Fruit fly (Drosophila melanogaster) whole organism, wandering third instar larva: ENCODE results near the gene CG33307.

ENCODE experiments used
- CG32264 ChIP-seq: fragments of 200-800 bp; sonication (Bioruptor generic); optimal IDR thresholded peaks from 2 replicates; lab custom pipeline; 2016; ENCODE audit warnings: missing biosample characterization, missing genetic modification characterization
- CG9705 ChIP-seq: fragments of 200-800 bp; sonication (Bioruptor generic); optimal IDR thresholded peaks from 2 replicates; lab custom pipeline; 2018; ENCODE audit warnings: missing biosample characterization, mild to moderate bottlenecking, missing genetic modification characterization
- Dfd ChIP-seq: fragments of >200 bp; optimal IDR thresholded peaks from 2 replicates; lab custom pipeline; 2017; ENCODE audit warnings: missing biosample characterization, missing genetic modification characterization
- Dif ChIP-seq: fragments of 200-275, 200-300 bp; sonication (Bioruptor generic); optimal IDR thresholded peaks from 2 replicates; lab custom pipeline; 2018; ENCODE audit warnings: missing biosample characterization, missing genetic modification characterization; ENCODE audit not compliant: partially characterized antibody
- GATAd ChIP-seq: sonication (Bioruptor generic); optimal IDR thresholded peaks from 2 replicates; lab custom pipeline; 2016; ENCODE audit warnings: missing biosample characterization, missing genetic modification characterization
- HLH106 ChIP-seq: fragments of 200-800 bp; optimal IDR thresholded peaks from 3 replicates; lab custom pipeline; 2019; ENCODE audit warnings: missing biosample characterization, mild to moderate bottlenecking, missing genetic modification characterization, moderate library complexity
- Hnf4 ChIP-seq: fragments of 200-800 bp; sonication (Bioruptor generic); optimal IDR thresholded peaks from 2 replicates; lab custom pipeline; 2016; ENCODE audit warnings: missing biosample characterization, mild to moderate bottlenecking, missing genetic modification characterization
- Jra ChIP-seq: sonication (Bioruptor generic); optimal IDR thresholded peaks from 2 replicates; lab custom pipeline; 2016; ENCODE audit warnings: missing biosample characterization, missing genetic modification characterization
- Mio ChIP-seq: sonication (Bioruptor generic); optimal IDR thresholded peaks from 2 replicates; lab custom pipeline; 2016; ENCODE audit warnings: missing biosample characterization, missing genetic modification characterization
- Myc ChIP-seq: fragments of >200 bp; optimal IDR thresholded peaks from 2 replicates; lab custom pipeline; 2017
- N ChIP-seq: fragments of >200 bp; optimal IDR thresholded peaks from 2 replicates; lab custom pipeline; 2018; ENCODE audit warnings: missing biosample characterization, missing external identifiers, missing genetic modification characterization
- Rel ChIP-seq, 2 experiments: fragments of 200-800 bp; sonication (Bioruptor generic) in 1 of 2; optimal IDR thresholded peaks; 2 replicates in 1 of 2; 3 replicates in 1 of 2; lab custom pipeline; 2016 to 2019; ENCODE audit warnings: mild to moderate bottlenecking in 2 of 2, missing biosample characterization in 2 of 2, missing genetic modification characterization in 2 of 2, moderate library complexity in 1 of 2
- Sp1 ChIP-seq: fragments of 200-800 bp; sonication (Bioruptor generic); optimal IDR thresholded peaks from 3 replicates; lab custom pipeline; 2019; ENCODE audit warnings: missing biosample characterization, mild to moderate bottlenecking, missing genetic modification characterization, moderate library complexity
- Vsx2 ChIP-seq: fragments of 200-300, 225-300 bp; sonication (Bioruptor generic); optimal IDR thresholded peaks from 2 replicates; lab custom pipeline; 2018; ENCODE audit warnings: missing biosample characterization, missing genetic modification characterization; ENCODE audit not compliant: partially characterized antibody
- br ChIP-seq: fragments of 200-800 bp; sonication (Bioruptor generic); optimal IDR thresholded peaks from 2 replicates; lab custom pipeline; 2016; ENCODE audit warnings: missing biosample characterization, missing genetic modification characterization
- dl ChIP-seq, 2 experiments: fragments of 175-275, 200-275 bp in 1 of 2; fragments of 200-275 bp in 1 of 2; sonication (Bioruptor generic); optimal IDR thresholded peaks; lab custom pipeline; 2018; ENCODE audit warnings: mild to moderate bottlenecking in 2 of 2, missing biosample characterization in 2 of 2, missing genetic modification characterization in 2 of 2, moderate library complexity in 2 of 2; ENCODE audit not compliant: partially characterized antibody in 2 of 2, insufficient read depth in 1 of 2
- dmrt93B ChIP-seq: fragments of 200-800 bp; sonication (Bioruptor generic); optimal IDR thresholded peaks from 2 replicates; lab custom pipeline; 2018; ENCODE audit warnings: missing biosample characterization, mild to moderate bottlenecking, missing genetic modification characterization
- foxo ChIP-seq, 2 experiments: fragments of 200-800 bp; sonication (Bioruptor generic); optimal IDR thresholded peaks; 2 replicates in 1 of 2; 3 replicates in 1 of 2; lab custom pipeline; 2016 to 2017; ENCODE audit warnings: missing biosample characterization in 2 of 2, missing genetic modification characterization in 2 of 2
- fru ChIP-seq: fragments of 200-800 bp; sonication (Bioruptor generic); optimal IDR thresholded peaks from 3 replicates; lab custom pipeline; 2016; ENCODE audit warnings: missing biosample characterization, mild to moderate bottlenecking, missing genetic modification characterization
- h ChIP-seq: fragments of 200-800 bp; sonication (Bioruptor generic); optimal IDR thresholded peaks from 3 replicates; lab custom pipeline; 2016; ENCODE audit warnings: missing biosample characterization, mild to moderate bottlenecking, missing genetic modification characterization
- jim ChIP-seq: fragments of 175-275, 200-325 bp; sonication (Bioruptor generic); optimal IDR thresholded peaks from 2 replicates; lab custom pipeline; 2016; ENCODE audit warnings: missing biosample characterization, mild to moderate bottlenecking, missing genetic modification characterization
- lola ChIP-seq: fragments of >200 bp; optimal IDR thresholded peaks from 2 replicates; lab custom pipeline; 2017; ENCODE audit warnings: missing biosample characterization, missing genetic modification characterization
- pan ChIP-seq: fragments of >200 bp; optimal IDR thresholded peaks from 2 replicates; lab custom pipeline; 2017
- psq ChIP-seq: fragments of 200-800 bp; sonication (Bioruptor generic); optimal IDR thresholded peaks from 3 replicates; lab custom pipeline; 2017; ENCODE audit warnings: missing biosample characterization, mild to moderate bottlenecking, missing genetic modification characterization, moderate library complexity
- rgr ChIP-seq: fragments of 200-800 bp; sonication (Bioruptor generic); optimal IDR thresholded peaks from 3 replicates; lab custom pipeline; 2016; ENCODE audit warnings: missing biosample characterization, mild to moderate bottlenecking, missing genetic modification characterization
- sage ChIP-seq: fragments of 200-800 bp; sonication (Bioruptor generic); optimal IDR thresholded peaks from 2 replicates; lab custom pipeline; 2016; ENCODE audit warnings: missing biosample characterization, mild to moderate bottlenecking, missing genetic modification characterization
- sv ChIP-seq: fragments of 200-800 bp; sonication (Bioruptor generic); optimal IDR thresholded peaks from 3 replicates; lab custom pipeline; 2016; ENCODE audit warnings: missing biosample characterization, missing genetic modification characterization
- tai ChIP-seq: sonication (Bioruptor generic); optimal IDR thresholded peaks from 2 replicates; lab custom pipeline; 2016; ENCODE audit warnings: missing biosample characterization, missing genetic modification characterization
- usp ChIP-seq: fragments of >200 bp; optimal IDR thresholded peaks from 2 replicates; lab custom pipeline; 2017; ENCODE audit warnings: missing biosample characterization, missing genetic modification characterization
- woc ChIP-seq: sonication (Bioruptor generic); optimal IDR thresholded peaks from 2 replicates; lab custom pipeline; 2016; ENCODE audit warnings: missing biosample characterization, mild to moderate bottlenecking, missing genetic modification characterization

CG33307 gene

dm6 chr2L:13841508-13841907, at the start of gene CG33307:
Gene CG33307 (minus strand): TSS chr2L:13841520.
- TF ChIP-seq HLH106 (tag; lab: Kevin White, UChicago) = no peak
- TF ChIP-seq Myc (lab: Kevin White, UChicago) = no peak
- TF ChIP-seq dl (GFP tag; optimal IDR thresholded peaks at IDR 0.05; lab: Kevin White, UChicago; ENCODE audit: insufficient read depth in 1 of 2, partially characterized antibody in 2 of 2) = no peak

- TF ChIP-seq usp = no peak
- TF ChIP-seq woc (GFP tag; lab: Kevin White, UChicago) = no peak
- no peak for TF ChIP-seq Mio (GFP tag; lab: Kevin White, UChicago)
- TF ChIP-seq jim (GFP tag; lab: Kevin White, UChicago) = no peak
- no peak for TF ChIP-seq Hnf4 (GFP tag; lab: Kevin White, UChicago)
- TF ChIP-seq CG9705 (GFP tag; lab: Kevin White, UChicago) = no peak
These were observed 48.6 kb upstream of the CG33307 start for dm6 chr2L:13889934-13890333.

dm6 chr2L:13886326-13887073, 45.2 kb upstream of the CG33307 start:
- peak; percentile 4 for TF ChIP-seq Sp1 (GFP tag; lab: Kevin White, UChicago)
- no peak for TF ChIP-seq sv
- TF ChIP-seq br = peak; percentile 16
- no peak for TF ChIP-seq pan
- no peak for TF ChIP-seq jim (GFP tag; lab: Kevin White, UChicago)
- no peak for TF ChIP-seq Jra (GFP tag; lab: Kevin White, UChicago)
- TF ChIP-seq Dfd = no peak
- no peak for TF ChIP-seq Rel (GFP tag; optimal IDR thresholded peaks at IDR 0.05; lab: Kevin White, UChicago)
- TF ChIP-seq Rel (tag; optimal IDR thresholded peaks at IDR 0.05; lab: Kevin White, UChicago) = peak; percentile 2
- TF ChIP-seq foxo (GFP tag; optimal IDR thresholded peaks at IDR 0.05; lab: Kevin White, UChicago) = no peak
- TF ChIP-seq fru (GFP tag; lab: Kevin White, UChicago) = peak; percentile 22
- no peak for TF ChIP-seq Dif (GFP tag; lab: Kevin White, UChicago)
- TF ChIP-seq N (GFP tag; lab: Kevin White, UChicago) = no peak
- TF ChIP-seq tai (GFP tag; lab: Kevin White, UChicago) = no peak
- TF ChIP-seq Vsx2 (GFP tag; lab: Kevin White, UChicago) = no peak
- no peak for TF ChIP-seq CG32264
- no peak for TF ChIP-seq dmrt93B (GFP tag; lab: Kevin White, UChicago)
- TF ChIP-seq Mio (GFP tag; lab: Kevin White, UChicago) = no peak
- TF ChIP-seq Hnf4 (GFP tag; lab: Kevin White, UChicago) = no peak
- no peak for TF ChIP-seq GATAd (GFP tag; lab: Kevin White, UChicago)
- TF ChIP-seq, all 38 proteins: peak for 4

dm6 chr2L:13884678-13885303, 43.5 kb upstream of the CG33307 start:
- TF ChIP-seq foxo (GFP tag; optimal IDR thresholded peaks at IDR 0.05; lab: Kevin White, UChicago) (peak in 1 of 2 experiments; percentile 40), Rel (GFP tag; optimal IDR thresholded peaks at IDR 0.05; lab: Kevin White, UChicago) (no peak), Rel (tag; optimal IDR thresholded peaks at IDR 0.05; lab: Kevin White, UChicago) (no peak), h (peak; percentile 4), dmrt93B (GFP tag; lab: Kevin White, UChicago) (no peak), br (peak; percentile 4), CG32264 (no peak), fru (GFP tag; lab: Kevin White, UChicago) (peak; percentile 20), psq (GFP tag; lab: Kevin White, UChicago) (peak; percentile 3), pan (no peak)

- no peak for TF ChIP-seq fru (GFP tag; lab: Kevin White, UChicago)
- TF ChIP-seq sage (GFP tag; lab: Kevin White, UChicago) = no peak
- TF ChIP-seq Sp1 (GFP tag; lab: Kevin White, UChicago) = no peak
- no peak for TF ChIP-seq rgr (GFP tag; lab: Kevin White, UChicago)
- TF ChIP-seq lola = no peak
- no peak for TF ChIP-seq woc (GFP tag; lab: Kevin White, UChicago)
- no peak for TF ChIP-seq foxo (GFP tag; optimal IDR thresholded peaks at IDR 0.05; lab: Kevin White, UChicago)
These were observed 42.8 kb upstream of the CG33307 start for dm6 chr2L:13884063-13884656.
